Fruit fly (Drosophila melanogaster) whole organism, prepupa: Measurements from ENCODE around the gene rho-4.

ENCODE experiments used
- CG11294 ChIP-seq: fragments of 200-800 bp; sonication (Bioruptor generic); IDR thresholded peaks from 2 replicates; pipeline ENCODE4 v1.3.6; 2022; ENCODE audit warnings: missing biosample characterization, missing genetic modification characterization
- CG6854 ChIP-seq: fragments of 200-800 bp; sonication (Bioruptor generic); optimal IDR thresholded peaks from 2 replicates; lab custom pipeline; 2017; ENCODE audit warnings: missing biosample characterization, mild to moderate bottlenecking, missing genetic modification characterization
- CG9139 ChIP-seq: fragments of 200-800 bp; sonication (Bioruptor generic); optimal IDR thresholded peaks from 3 replicates; lab custom pipeline; 2017; ENCODE audit warnings: missing biosample characterization, mild to moderate bottlenecking, missing genetic modification characterization
- Eip78C ChIP-seq: fragments of 200-800 bp; sonication (Bioruptor generic); peaks from one replicate; lab custom pipeline; 2016; ENCODE audit warnings: missing biosample characterization, missing genetic modification characterization
- Gug ChIP-seq: fragments of 200-800 bp; sonication (Bioruptor generic); IDR thresholded peaks from 2 replicates; pipeline ENCODE4 v1.3.6; 2022; ENCODE audit warnings: missing biosample characterization, missing genetic modification characterization
- Smox ChIP-seq: fragments of 200-800 bp; sonication (Bioruptor generic); optimal IDR thresholded peaks from 3 replicates; lab custom pipeline; 2016; ENCODE audit warnings: missing biosample characterization, missing genetic modification characterization
- esn ChIP-seq: fragments of 200-800 bp; sonication (Bioruptor generic); optimal IDR thresholded peaks from 2 replicates; lab custom pipeline; 2016; ENCODE audit warnings: missing biosample characterization, mild to moderate bottlenecking, missing genetic modification characterization, moderate library complexity
- fd59A ChIP-seq: fragments of 200-800 bp; sonication (Bioruptor generic); optimal IDR thresholded peaks from 2 replicates; lab custom pipeline; 2017; ENCODE audit warnings: missing biosample characterization, mild to moderate bottlenecking, missing genetic modification characterization, missing genetic modification reagents
- ss ChIP-seq, 2 experiments: fragments of 200-800 bp; sonication (Bioruptor generic); optimal IDR thresholded peaks; 2 replicates in 1 of 2; 3 replicates in 1 of 2; lab custom pipeline; 2017 to 2018; ENCODE audit warnings: mild to moderate bottlenecking in 2 of 2, missing biosample characterization in 2 of 2, missing genetic modification characterization in 2 of 2, moderate library complexity in 1 of 2
- vri ChIP-seq: fragments of 200-800 bp; sonication (Bioruptor generic); optimal IDR thresholded peaks from 3 replicates; lab custom pipeline; 2016; ENCODE audit warnings: missing biosample characterization, mild to moderate bottlenecking, missing genetic modification characterization

dm6 chrX:11556774-11557173, 42.9 kb upstream of the rho-4 start:
- TF ChIP-seq CG6854 (GFP tag; lab: Kevin White, UChicago) (no peak), esn (GFP tag; lab: Kevin White, UChicago) (no peak), fd59A (GFP tag; lab: Kevin White, UChicago) (no peak), Gug (GFP tag; lab: Robert Waterston, UW) (no peak), CG9139 (GFP tag; lab: Kevin White, UChicago) (no peak), Eip78C (no peak), ss (GFP tag; optimal IDR thresholded peaks at IDR 0.05; lab: Kevin White, UChicago) (no peak), CG11294 (GFP tag; lab: Robert Waterston, UW) (no peak), Smox (GFP tag; lab: Kevin White, UChicago) (no peak), vri (no peak)
